Fruit fly (Drosophila melanogaster) S2 (cell line): ENCODE data around the gene Taf12.

ENCODE experiments used
- CG8478 ChIP-seq: fragments of >200 bp; optimal IDR thresholded peaks from 2 replicates; lab custom pipeline; 2018
- CTCF ChIP-seq, 2 experiments: fragments of >200 bp; optimal IDR thresholded peaks; 2 replicates each; lab custom pipeline; 2018

Gene Taf12

DNA sequence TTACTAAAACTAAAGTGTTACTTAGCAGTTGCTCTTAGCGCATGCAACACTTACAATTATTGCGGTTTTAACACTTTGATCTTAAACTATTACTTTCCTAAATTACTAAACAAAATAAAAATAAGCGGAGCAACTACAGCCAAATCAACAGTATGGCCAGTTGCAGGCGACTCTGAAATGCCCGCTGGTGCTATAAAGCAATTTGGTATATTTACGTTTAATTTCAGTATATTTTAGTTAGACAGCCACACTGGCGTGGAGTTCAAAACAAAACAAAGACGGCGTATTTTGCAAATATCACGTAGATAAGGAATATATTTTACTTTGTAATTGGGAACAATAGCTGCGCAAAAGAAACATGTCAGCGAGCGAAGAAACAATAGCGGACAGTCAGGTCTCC is at the start of gene Taf12, which contains the start of gene Ho:
Gene Taf12, minus strand, starts transcription at position 178 of the 400 bp plus-strand sequence.
Gene Ho, plus strand, starts transcription at position 231 of the 400 bp plus-strand sequence.
- TF ChIP-seq CTCF (optimal IDR thresholded peaks at IDR 0.05; lab: Kevin White, UChicago) (peak in 1 of 2 experiments; percentile 12), CG8478 (lab: Kevin White, UChicago) (no peak)

DNA sequence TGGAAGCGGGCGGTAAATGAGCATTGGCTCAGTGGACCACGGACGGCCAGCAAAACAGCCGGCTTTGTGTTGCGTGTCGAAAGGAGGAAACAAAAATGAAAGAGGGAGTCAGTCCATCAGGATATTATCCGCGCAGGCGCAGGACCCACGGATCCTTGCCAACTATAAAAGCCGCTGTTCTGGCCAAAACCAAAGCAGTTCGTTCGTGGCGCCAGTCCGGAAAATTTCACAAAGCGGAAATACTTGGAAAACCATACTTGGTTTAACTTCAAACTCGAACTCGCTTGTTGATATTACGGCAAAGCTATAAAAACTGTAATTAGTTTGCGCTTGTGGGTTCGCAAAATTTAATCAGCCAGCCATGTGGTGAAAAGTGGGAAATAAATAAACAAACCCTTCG is 42.1 kb upstream of the Taf12 start, which contains the start of gene CG12594:
Gene CG12594, plus strand, starts transcription at position 142 of the 400 bp plus-strand sequence.
- TF ChIP-seq CTCF (optimal IDR thresholded peaks at IDR 0.05; lab: Kevin White, UChicago) (no peak), CG8478 (lab: Kevin White, UChicago) (no peak)

DNA sequence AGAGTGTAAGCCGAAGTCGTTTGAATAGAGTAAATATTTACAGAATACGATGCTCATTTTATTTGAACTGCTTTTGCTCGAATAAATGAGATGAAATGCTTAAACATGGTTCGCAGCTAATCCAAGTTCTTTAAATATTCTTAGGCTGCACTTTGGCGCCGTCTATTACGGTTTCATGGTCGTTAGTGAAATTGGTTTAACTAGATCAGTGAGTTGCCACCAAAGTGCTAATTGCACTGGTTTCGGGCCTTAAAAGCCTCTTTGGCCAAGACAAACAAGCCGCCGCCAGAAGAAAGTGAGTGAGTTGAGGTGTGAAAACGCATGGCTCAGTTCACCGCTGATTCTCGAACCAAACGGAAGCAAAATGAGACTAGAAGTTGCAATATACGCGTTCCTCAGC is 31.9 kb upstream of the Taf12 start, which contains the start of gene CG14720:
Gene CG14720, plus strand, starts transcription at position 301 of the 400 bp plus-strand sequence.
- no peak for TF ChIP-seq CTCF (optimal IDR thresholded peaks at IDR 0.05; lab: Kevin White, UChicago)
- TF ChIP-seq CG8478 (lab: Kevin White, UChicago), result no peak

DNA sequence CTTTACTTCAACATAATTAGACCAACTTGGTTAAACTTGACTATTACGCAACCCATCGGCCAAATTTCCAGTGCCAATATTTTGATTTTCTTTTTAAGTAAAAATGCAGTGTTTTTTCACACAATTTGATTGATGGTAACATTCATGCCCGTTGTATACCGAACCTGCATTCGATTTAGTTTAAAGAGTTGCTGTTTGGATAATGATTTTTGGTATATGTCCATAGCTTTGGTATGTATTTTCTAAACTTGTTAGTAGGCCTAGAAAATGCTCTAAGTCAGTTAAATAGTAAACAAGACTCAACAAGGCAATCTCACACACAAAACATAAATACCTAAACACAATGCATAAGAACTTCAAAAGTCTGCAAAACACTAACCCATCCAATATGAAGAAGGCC is 24.2 kb upstream of the Taf12 start, which contains the start of gene I-t:
Gene I-t, plus strand, starts transcription at position 301 of the 400 bp plus-strand sequence.
- TF ChIP-seq CG8478 (lab: Kevin White, UChicago) (no peak), CTCF (optimal IDR thresholded peaks at IDR 0.05; lab: Kevin White, UChicago) (no peak)

DNA sequence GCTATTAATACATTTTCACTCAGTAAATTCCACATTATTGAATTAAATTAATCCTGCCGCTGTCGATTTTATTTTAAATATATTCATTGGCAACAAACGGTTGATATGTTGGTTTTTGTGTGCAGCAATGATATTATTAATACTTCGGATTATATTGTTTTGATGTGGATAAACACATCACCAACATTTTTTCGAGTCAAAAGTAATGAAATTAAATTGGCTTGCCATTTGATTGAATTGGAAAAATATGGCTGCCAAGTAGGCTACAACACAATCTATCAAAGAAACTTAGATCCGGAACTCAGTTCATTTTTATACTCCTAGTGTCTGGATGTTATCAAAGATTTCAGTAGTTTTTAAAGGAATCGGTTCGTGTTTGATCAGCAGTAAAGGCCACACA is 20.8 kb upstream of the Taf12 start, which contains the start of gene CG14718:
Gene CG14718, plus strand, starts transcription at position 301 of the 400 bp plus-strand sequence.
- TF ChIP-seq CG8478 (lab: Kevin White, UChicago), result no peak
- TF ChIP-seq CTCF (optimal IDR thresholded peaks at IDR 0.05; lab: Kevin White, UChicago), result no peak

DNA sequence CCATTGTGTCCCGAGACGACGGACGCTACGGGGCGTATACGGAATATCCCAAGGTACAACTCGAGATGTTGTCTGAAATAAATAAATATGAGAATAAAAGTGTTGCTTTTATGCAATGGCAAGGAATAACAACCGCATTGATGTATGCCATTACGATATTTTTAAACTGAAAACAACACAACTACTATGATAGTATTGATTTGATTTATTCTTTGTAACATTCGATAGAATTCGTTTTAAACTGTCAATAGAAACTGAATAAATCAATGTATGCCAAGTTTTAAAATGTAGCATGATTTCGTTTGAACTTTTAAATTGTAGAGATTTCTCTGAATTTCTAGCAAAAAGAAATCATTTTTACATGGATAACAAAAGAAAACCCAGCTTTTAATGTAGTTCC is 16.7 kb upstream of the Taf12 start, which contains the start of gene CG14717:
Gene CG14717, plus strand, starts transcription at position 301 of the 400 bp plus-strand sequence.
- TF ChIP-seq CTCF (optimal IDR thresholded peaks at IDR 0.05; lab: Kevin White, UChicago) (no peak), CG8478 (lab: Kevin White, UChicago) (no peak)

DNA sequence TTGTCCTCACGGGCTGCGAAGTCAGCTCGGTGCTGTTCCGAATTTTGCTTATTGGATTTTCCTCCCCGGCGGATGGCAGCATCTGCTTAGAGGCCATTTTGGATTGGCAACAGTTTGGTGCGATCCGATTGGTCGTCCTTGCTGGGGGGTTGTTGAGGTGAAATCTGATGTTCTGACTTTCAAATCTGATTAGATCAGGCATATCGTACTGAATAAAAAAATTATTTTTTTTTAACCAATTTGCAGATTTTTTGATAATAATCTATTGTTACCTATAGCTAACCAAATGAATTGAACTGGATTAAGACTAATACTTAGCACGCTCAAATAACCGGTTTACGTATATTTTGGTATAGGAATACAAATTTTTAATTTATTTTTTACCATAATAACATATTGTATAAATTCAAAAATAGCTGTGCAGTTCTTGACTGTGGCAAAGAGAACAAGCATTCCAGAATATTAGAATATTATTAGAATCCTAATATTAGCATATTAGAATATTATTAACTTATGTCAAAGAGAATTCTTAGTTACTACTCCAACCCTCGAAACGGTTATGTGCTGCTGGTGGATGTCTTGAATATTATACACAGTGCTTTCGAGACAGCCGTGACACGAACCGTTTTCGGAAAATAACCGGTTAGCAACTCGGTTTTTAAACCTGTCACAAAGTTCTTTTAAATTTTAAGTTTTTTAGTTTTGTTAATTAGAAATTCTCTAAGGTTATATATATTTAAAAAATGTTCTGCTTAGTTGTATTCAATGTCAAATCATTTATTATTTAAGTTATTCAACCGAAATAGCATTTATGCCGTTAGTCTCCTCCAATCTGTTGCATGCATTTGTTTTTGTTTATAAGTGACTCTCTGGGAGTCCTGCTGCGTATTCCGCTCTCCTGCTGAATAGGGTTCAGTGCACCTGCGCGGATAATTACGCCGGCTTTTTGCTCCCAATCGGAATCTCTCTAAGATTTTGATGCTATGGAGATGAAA is 15.1 kb upstream of the Taf12 start, which contains the start of gene Fer3:
Gene Fer3, minus strand, starts transcription at position 1 of the 995 bp plus-strand sequence.
- TF ChIP-seq CG8478 (lab: Kevin White, UChicago), result no peak
- peak in 1 of 2 experiments; percentile 66 for TF ChIP-seq CTCF (optimal IDR thresholded peaks at IDR 0.05; lab: Kevin White, UChicago)

DNA sequence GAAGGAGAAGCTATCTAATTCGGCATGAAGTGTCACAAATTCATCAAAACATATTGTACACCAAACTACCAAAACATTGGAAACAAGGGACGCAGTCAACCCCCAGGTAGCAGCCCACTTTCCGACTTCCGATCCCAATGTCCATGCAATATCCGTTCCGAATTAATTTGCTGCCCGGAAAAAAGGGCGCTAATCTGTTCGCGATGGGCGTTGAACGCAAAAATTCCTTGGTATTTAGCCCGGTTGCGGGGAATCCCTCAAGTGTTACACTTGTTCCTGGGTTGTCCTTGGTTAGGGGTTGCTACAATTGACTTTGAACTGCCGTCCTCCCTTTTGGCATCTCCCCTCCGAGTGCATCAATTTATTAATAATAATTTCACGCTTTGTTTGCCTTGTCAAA is 13.0 kb upstream of the Taf12 start:
- no peak for TF ChIP-seq CG8478 (lab: Kevin White, UChicago)
- TF ChIP-seq CTCF (optimal IDR thresholded peaks at IDR 0.05; lab: Kevin White, UChicago), result no peak

DNA sequence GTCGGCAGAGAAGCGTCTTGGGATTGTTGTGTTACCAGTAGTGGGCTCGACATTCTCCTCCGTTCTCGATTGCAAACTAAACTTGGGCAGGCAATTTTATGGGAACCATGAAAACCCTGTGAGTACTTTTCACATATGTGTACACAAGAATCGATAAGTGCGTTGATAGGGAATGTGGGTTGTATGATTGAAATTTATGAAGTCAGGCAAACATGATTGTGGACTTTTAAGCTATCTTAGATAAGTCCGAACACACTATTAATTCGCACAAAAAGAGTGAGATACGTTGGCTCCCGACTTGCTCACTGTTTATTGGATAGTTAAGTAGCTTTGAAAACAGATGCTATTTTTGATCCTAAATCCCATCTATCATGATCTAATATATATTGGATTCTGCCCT is 12.3 kb upstream of the Taf12 start, which contains the start of gene CG18765:
Gene CG18765, minus strand, starts transcription at position 53 of the 400 bp plus-strand sequence.
- TF ChIP-seq CTCF (optimal IDR thresholded peaks at IDR 0.05; lab: Kevin White, UChicago), result no peak
- no peak for TF ChIP-seq CG8478 (lab: Kevin White, UChicago)

DNA sequence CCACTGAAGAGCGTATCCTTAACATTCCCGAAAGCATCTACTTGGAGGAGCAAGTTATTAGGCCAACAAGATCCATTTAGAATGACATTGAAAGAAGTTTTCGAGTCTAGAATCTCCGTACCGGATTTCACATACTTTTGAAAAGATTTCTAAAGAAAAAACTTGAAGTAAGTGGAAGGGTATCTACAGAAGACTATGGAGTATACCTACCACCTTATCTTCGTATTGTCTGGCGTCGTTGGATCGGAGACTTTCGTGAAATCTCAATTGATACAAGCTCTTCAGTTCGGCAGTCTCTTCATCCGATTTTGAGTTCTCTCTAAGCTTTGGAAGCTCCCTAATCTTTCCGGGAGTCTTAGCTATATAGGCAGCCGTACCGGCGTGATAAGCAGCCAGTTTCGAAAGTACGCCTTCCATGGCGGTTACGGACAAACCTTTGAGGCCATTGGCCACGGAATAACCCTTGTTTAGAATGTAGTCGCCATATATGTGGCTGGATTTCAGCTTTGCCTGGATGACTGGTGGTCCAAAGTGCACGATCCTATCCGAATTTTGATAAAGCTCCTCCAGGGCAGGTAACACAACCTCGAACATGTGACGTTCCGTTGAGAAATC is 11.5 kb upstream of the Taf12 start:
- TF ChIP-seq CTCF (optimal IDR thresholded peaks at IDR 0.05; lab: Kevin White, UChicago) (no peak), CG8478 (lab: Kevin White, UChicago) (no peak)

DNA sequence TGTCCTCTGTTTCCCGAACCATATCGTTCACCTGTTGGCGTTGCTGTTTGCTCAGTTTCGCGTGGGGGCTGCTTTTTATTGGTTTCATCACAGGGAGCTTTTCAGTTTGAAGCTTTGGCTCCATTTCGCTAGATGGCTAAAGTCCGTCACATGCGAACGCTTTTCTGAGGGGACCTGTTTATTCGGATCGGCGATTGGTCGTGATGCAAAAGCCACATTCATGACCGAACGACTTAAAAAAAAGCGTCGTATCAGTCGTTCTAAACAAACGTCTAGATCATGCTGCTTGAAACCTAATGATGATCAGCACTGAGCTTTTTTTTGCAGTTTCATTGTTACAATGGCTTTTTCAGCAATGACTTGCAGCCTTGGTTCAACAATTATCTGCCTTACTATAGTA is 10.4 kb upstream of the Taf12 start, which contains the start of gene CG6908:
Gene CG6908, minus strand, starts transcription at position 152 of the 400 bp plus-strand sequence.
- TF ChIP-seq CTCF (optimal IDR thresholded peaks at IDR 0.05; lab: Kevin White, UChicago) (no peak), CG8478 (lab: Kevin White, UChicago) (no peak)

DNA sequence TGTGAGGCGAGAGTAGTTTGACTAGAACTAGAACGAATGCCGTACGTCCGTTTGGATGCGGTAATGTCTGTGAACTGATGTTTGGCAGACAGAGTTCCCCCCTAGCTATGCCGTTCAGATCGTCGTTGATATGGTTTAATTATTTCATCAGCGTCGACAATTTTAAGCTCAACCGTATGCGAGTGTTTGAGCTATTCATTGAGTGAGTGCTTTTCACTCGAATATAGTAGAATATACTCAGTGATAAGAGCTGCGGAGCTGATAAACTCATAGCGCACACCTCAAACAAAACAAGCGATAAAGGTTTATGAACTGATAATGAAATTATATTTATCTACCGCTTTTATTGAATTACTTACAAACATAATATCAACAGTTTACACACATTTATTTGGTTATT is 8.6 kb upstream of the Taf12 start, which contains the start of gene CG6834:
Gene CG6834, minus strand, starts transcription at position 79 of the 400 bp plus-strand sequence.
- no peak for TF ChIP-seq CG8478 (lab: Kevin White, UChicago)
- TF ChIP-seq CTCF (optimal IDR thresholded peaks at IDR 0.05; lab: Kevin White, UChicago), result no peak

DNA sequence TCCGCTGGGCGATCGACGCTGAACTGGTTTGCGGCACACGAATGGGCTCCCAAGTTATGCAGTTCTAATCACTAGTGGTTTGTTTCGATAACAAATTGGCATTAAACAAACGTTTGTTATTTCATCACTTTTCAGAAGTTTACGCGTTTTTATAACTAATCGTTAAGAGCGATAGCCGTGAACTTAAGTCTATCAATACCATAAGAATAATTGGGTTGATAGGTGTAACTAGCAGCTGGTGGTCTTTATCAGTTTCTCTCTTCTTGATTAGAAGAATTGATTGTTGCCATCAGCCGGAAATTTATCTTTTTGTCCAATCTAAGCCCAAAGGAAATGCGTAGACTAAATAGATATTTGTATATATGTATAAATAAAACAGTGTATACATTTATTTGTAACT is 4.8 kb upstream of the Taf12 start, which contains the start of gene CG6830:
Gene CG6830, minus strand, starts transcription at position 27 of the 400 bp plus-strand sequence.
- TF ChIP-seq CTCF (optimal IDR thresholded peaks at IDR 0.05; lab: Kevin White, UChicago), result no peak

DNA sequence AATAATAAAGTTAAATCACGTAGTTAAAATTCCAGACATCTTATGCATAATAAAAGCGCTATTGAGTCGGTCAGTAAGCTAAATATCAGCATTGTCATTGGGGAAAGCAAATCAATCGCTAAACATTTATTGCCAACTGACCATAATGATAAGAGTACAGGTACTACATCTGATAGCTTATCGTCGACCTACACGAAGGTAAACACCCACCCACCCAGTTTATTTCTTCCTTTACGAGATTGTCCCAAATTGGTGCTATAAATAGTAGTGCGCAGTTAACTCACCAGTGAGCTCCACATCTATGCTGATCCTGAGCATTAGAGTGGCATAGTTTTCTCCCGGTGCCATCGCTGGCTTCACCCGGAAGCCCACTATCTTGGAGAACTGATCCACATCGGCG is 4.2 kb upstream of the Taf12 start:
- TF ChIP-seq CG8478 (lab: Kevin White, UChicago) (no peak), CTCF (optimal IDR thresholded peaks at IDR 0.05; lab: Kevin White, UChicago) (no peak)
